Fruit fly (Drosophila melanogaster) whole organism, embryonic: ENCODE measurements around the gene kri.

ENCODE experiments used
- CG10959 ChIP-seq: fragments of 200-800 bp; sonication (Bioruptor generic); IDR thresholded peaks from 2 replicates; pipeline ENCODE4 v1.3.6; 2022; ENCODE audit warnings: missing biosample characterization, missing genetic modification characterization
- CG12391 ChIP-seq: fragments of 200-800 bp; sonication (Bioruptor generic); optimal IDR thresholded peaks from 3 replicates; lab custom pipeline; 2018; ENCODE audit warnings: missing biosample characterization, mild to moderate bottlenecking, missing genetic modification characterization, moderate library complexity
- CG15479 ChIP-seq: fragments of 200-800 bp; sonication (Bioruptor generic); optimal IDR thresholded peaks from 3 replicates; lab custom pipeline; 2019; ENCODE audit warnings: missing biosample characterization, mild to moderate bottlenecking, missing genetic modification characterization, moderate library complexity
- CG15696 ChIP-seq: fragments of 200-800 bp; sonication (Bioruptor generic); optimal IDR thresholded peaks from 2 replicates; lab custom pipeline; 2019; ENCODE audit warnings: missing biosample characterization, mild to moderate bottlenecking, missing genetic modification characterization, moderate library complexity
- CG2875 ChIP-seq: fragments of 200-800 bp; sonication (Bioruptor generic); optimal IDR thresholded peaks from 2 replicates; lab custom pipeline; 2017; ENCODE audit warnings: missing biosample characterization, mild to moderate bottlenecking, missing genetic modification characterization, missing genetic modification reagents
- CG31365 ChIP-seq: fragments of 200-800 bp; sonication (Bioruptor generic); optimal IDR thresholded peaks from 2 replicates; lab custom pipeline; 2018; ENCODE audit warnings: missing biosample characterization, mild to moderate bottlenecking, missing genetic modification characterization
- CG33557 ChIP-seq: fragments of 200-800 bp; sonication (Bioruptor generic); optimal IDR thresholded peaks from 2 replicates; lab custom pipeline; 2019; ENCODE audit warnings: missing biosample characterization, mild to moderate bottlenecking, missing genetic modification characterization, moderate library complexity
- CG4404 ChIP-seq: fragments of 200-800 bp; sonication (Bioruptor generic); IDR thresholded peaks from 2 replicates; pipeline ENCODE4 v1.3.6; 2022; ENCODE audit warnings: missing biosample characterization, missing genetic modification characterization
- CG6689 ChIP-seq: fragments of 200-800 bp; sonication (Bioruptor generic); IDR thresholded peaks from 2 replicates; pipeline ENCODE4 v1.3.6; 2022; ENCODE audit warnings: missing biosample characterization, missing genetic modification characterization
- CG6813 ChIP-seq: fragments of 200-800 bp; sonication (Bioruptor generic); optimal IDR thresholded peaks from 2 replicates; lab custom pipeline; 2017; ENCODE audit warnings: missing biosample characterization, missing genetic modification characterization, mild to moderate bottlenecking, moderate library complexity, missing genetic modification reagents
- CG8944 ChIP-seq: fragments of 200-800 bp; sonication (Bioruptor generic); optimal IDR thresholded peaks from 3 replicates; lab custom pipeline; 2016; ENCODE audit warnings: missing biosample characterization, missing genetic modification characterization
- Drgx ChIP-seq: fragments of 200-800 bp; sonication (Bioruptor generic); IDR thresholded peaks from 2 replicates; pipeline ENCODE4 v1.3.6; 2022; ENCODE audit warnings: missing biosample characterization, missing genetic modification characterization
- H15 ChIP-seq: fragments of 200-800 bp; sonication (Bioruptor generic); IDR thresholded peaks from 3 replicates; pipeline ENCODE4 v1.3.6; 2022; ENCODE audit warnings: missing biosample characterization, missing genetic modification characterization
- Hmr ChIP-seq: fragments of 200-800 bp; sonication (Bioruptor generic); optimal IDR thresholded peaks from 3 replicates; lab custom pipeline; 2017; ENCODE audit warnings: mild to moderate bottlenecking, missing biosample characterization, missing genetic modification reagents, missing genetic modification characterization
- Lim3 ChIP-seq: fragments of 200-800 bp; sonication (Bioruptor generic); IDR thresholded peaks from 2 replicates; pipeline ENCODE4 v1.3.6; 2022; ENCODE audit warnings: missing biosample characterization, missing genetic modification characterization
- Sry-β ChIP-seq: fragments of 200-800 bp; sonication (Bioruptor generic); optimal IDR thresholded peaks from 2 replicates; lab custom pipeline; 2018; ENCODE audit warnings: missing biosample characterization, mild to moderate bottlenecking, missing genetic modification characterization, moderate library complexity
- Ssrp ChIP-seq: fragments of 200-800 bp; sonication (Bioruptor generic); optimal IDR thresholded peaks from 2 replicates; lab custom pipeline; 2018; ENCODE audit warnings: missing biosample characterization, mild to moderate bottlenecking, missing genetic modification characterization, moderate library complexity
- Xbp1 ChIP-seq: fragments of 200-800 bp; sonication (Bioruptor generic); optimal IDR thresholded peaks from 3 replicates; lab custom pipeline; 2016; ENCODE audit warnings: missing biosample characterization, mild to moderate bottlenecking, missing genetic modification characterization
- ara ChIP-seq: fragments of 200-800 bp; sonication (Bioruptor generic); IDR thresholded peaks from 2 replicates; pipeline ENCODE4 v1.3.6; 2022; ENCODE audit warnings: missing biosample characterization, missing genetic modification characterization
- bsh ChIP-seq, 2 experiments: fragments of 200-800 bp; sonication (Bioruptor generic); optimal IDR thresholded peaks; 2 replicates each; lab custom pipeline; 2017 to 2018; ENCODE audit warnings: mild to moderate bottlenecking in 2 of 2, missing biosample characterization in 2 of 2, missing genetic modification characterization in 2 of 2, moderate library complexity in 1 of 2
- chif ChIP-seq, 2 experiments: fragments of 200-800 bp; sonication (Bioruptor generic); optimal IDR thresholded peaks; 3 replicates each; lab custom pipeline; 2016; ENCODE audit warnings: missing biosample characterization in 2 of 2, missing genetic modification characterization in 2 of 2
- chn ChIP-seq: fragments of 200-800 bp; sonication (Bioruptor generic); optimal IDR thresholded peaks from 2 replicates; lab custom pipeline; 2016; ENCODE audit warnings: missing biosample characterization, missing genetic modification characterization
- ci ChIP-seq: fragments of 200-800 bp; sonication (Bioruptor generic); IDR thresholded peaks from 3 replicates; pipeline ENCODE4 v1.3.6; 2022; ENCODE audit warnings: missing biosample characterization, missing genetic modification characterization
- dm ChIP-seq: fragments of 200-800 bp; sonication (Bioruptor generic); optimal IDR thresholded peaks from 3 replicates; lab custom pipeline; 2016; ENCODE audit warnings: missing biosample characterization, missing genetic modification characterization
- dmrt11E ChIP-seq: fragments of 200-800 bp; sonication (Bioruptor generic); optimal IDR thresholded peaks from 3 replicates; lab custom pipeline; 2018; ENCODE audit warnings: missing biosample characterization, mild to moderate bottlenecking, missing genetic modification characterization, moderate library complexity
- dmrt99B ChIP-seq: fragments of 200-800 bp; sonication (Bioruptor generic); optimal IDR thresholded peaks from 2 replicates; lab custom pipeline; 2018; ENCODE audit warnings: missing biosample characterization, mild to moderate bottlenecking, missing genetic modification characterization, moderate library complexity
- dpn ChIP-seq, 2 experiments: fragments of 200-800 bp; sonication (Bioruptor generic); optimal IDR thresholded peaks; 3 replicates each; lab custom pipeline; 2016; ENCODE audit warnings: missing biosample characterization in 2 of 2, missing genetic modification characterization in 2 of 2
- gem ChIP-seq: fragments of 200-800 bp; sonication (Bioruptor generic); optimal IDR thresholded peaks from 2 replicates; lab custom pipeline; 2019; ENCODE audit warnings: missing biosample characterization, mild to moderate bottlenecking, missing genetic modification characterization, moderate library complexity
- hkb ChIP-seq, 2 experiments: fragments of 200-800 bp in 1 of 2; fragments of >200 bp in 1 of 2; sonication (Bioruptor generic) in 1 of 2; IDR thresholded peaks in 1 of 2; optimal IDR thresholded peaks in 1 of 2; 2 replicates each; pipeline versions ENCODE4 v1.3.6 to Lab custom; 2017 to 2022; ENCODE audit warnings: missing biosample characterization in 1 of 2, missing genetic modification characterization in 1 of 2
- klu ChIP-seq: fragments of 200-800 bp; sonication (Bioruptor generic); IDR thresholded peaks from 2 replicates; pipeline ENCODE4 v1.3.6; 2022; ENCODE audit warnings: missing biosample characterization, missing genetic modification characterization
- lmd ChIP-seq: fragments of 200-800 bp; sonication (Bioruptor generic); IDR thresholded peaks from 2 replicates; pipeline ENCODE4 v1.3.6; 2022; ENCODE audit warnings: missing biosample characterization, missing genetic modification characterization
- lola ChIP-seq, 3 experiments: fragments of >200 bp in 2 of 3; fragments of 200-800 bp in 1 of 3; sonication (Bioruptor generic) in 1 of 3; optimal IDR thresholded peaks; 2 replicates each; lab custom pipeline; 2017 to 2019; ENCODE audit warnings: missing biosample characterization in 3 of 3, missing genetic modification characterization in 3 of 3, mild to moderate bottlenecking in 1 of 3, moderate library complexity in 1 of 3
- nmo ChIP-seq: fragments of 200-800 bp; sonication (Bioruptor generic); optimal IDR thresholded peaks from 2 replicates; lab custom pipeline; 2018; ENCODE audit warnings: missing biosample characterization, mild to moderate bottlenecking, missing genetic modification characterization, moderate library complexity
- phol ChIP-seq: fragments of 200-800 bp; sonication (Bioruptor generic); optimal IDR thresholded peaks from 3 replicates; lab custom pipeline; 2018; ENCODE audit warnings: missing biosample characterization, mild to moderate bottlenecking, missing genetic modification characterization, moderate library complexity
- row ChIP-seq: fragments of 200-800 bp; sonication (Bioruptor generic); IDR thresholded peaks from 3 replicates; pipeline ENCODE4 v1.3.6; 2022; ENCODE audit warnings: missing biosample characterization, missing genetic modification characterization
- sd ChIP-seq: fragments of 200-800 bp; sonication (Bioruptor generic); optimal IDR thresholded peaks from 3 replicates; lab custom pipeline; 2018; ENCODE audit warnings: missing biosample characterization, mild to moderate bottlenecking, missing genetic modification characterization, moderate library complexity
- sens-2 ChIP-seq: fragments of 200-800 bp; sonication (Bioruptor generic); IDR thresholded peaks from 2 replicates; pipeline ENCODE4 v1.3.6; 2022; ENCODE audit warnings: missing biosample characterization, missing genetic modification characterization
- seq ChIP-seq: fragments of 200-800 bp; sonication (Bioruptor generic); IDR thresholded peaks from 2 replicates; pipeline ENCODE4 v1.3.6; 2022; ENCODE audit warnings: missing biosample characterization, missing genetic modification characterization
- sisA ChIP-seq: fragments of 200-800 bp; sonication (Bioruptor generic); IDR thresholded peaks from 2 replicates; pipeline ENCODE4 v1.3.6; 2022; ENCODE audit warnings: missing biosample characterization, missing genetic modification characterization
- stc ChIP-seq: fragments of 200-800 bp; sonication (Bioruptor generic); IDR thresholded peaks from 2 replicates; pipeline ENCODE4 v1.3.6; 2022; ENCODE audit warnings: missing biosample characterization, missing genetic modification characterization
- unpg ChIP-seq: fragments of 200-800 bp; sonication (Bioruptor generic); optimal IDR thresholded peaks from 3 replicates; lab custom pipeline; 2018; ENCODE audit warnings: missing biosample characterization, mild to moderate bottlenecking, missing genetic modification characterization, moderate library complexity
- wdn ChIP-seq: fragments of 200-800 bp; sonication (Bioruptor generic); IDR thresholded peaks from 2 replicates; pipeline ENCODE4 v1.3.6; 2022; ENCODE audit warnings: missing biosample characterization, missing genetic modification characterization
- zf30C ChIP-seq: fragments of 200-800 bp; sonication (Bioruptor generic); optimal IDR thresholded peaks from 3 replicates; lab custom pipeline; 2018; ENCODE audit warnings: missing biosample characterization, mild to moderate bottlenecking, missing genetic modification characterization
- zfh1 ChIP-seq: fragments of 200-800 bp; sonication (Bioruptor generic); IDR thresholded peaks from 3 replicates; pipeline ENCODE4 v1.3.6; 2022; ENCODE audit warnings: missing biosample characterization, missing genetic modification characterization

The kri gene

dm6 chr3L:5834245-5834644, 23.5 kb downstream of the kri start (continued):
- TF ChIP-seq H15 (0 out of 3 replicates have a peak, but pooled peaks have one; percentile 23), seq (GFP tag; lab: Robert Waterston, UW) (no peak), dpn (GFP tag; optimal IDR thresholded peaks at IDR 0.05; lab: Kevin White, UChicago) (peak in 1 of 2 experiments; percentile 33), dmrt11E (tag; lab: Kevin White, UChicago) (peak; percentile 40), Drgx (peak; percentile 96), sd (tag; lab: Kevin White, UChicago) (no peak), Hmr (GFP tag; lab: Kevin White, UChicago) (no peak), CG33557 (GFP tag; lab: Kevin White, UChicago) (no peak), unpg (GFP tag; lab: Kevin White, UChicago) (peak; percentile 14), dm (GFP tag; lab: Kevin White, UChicago) (no peak), gem (tag; lab: Kevin White, UChicago) (peak; percentile 31), lola (GFP tag; optimal IDR thresholded peaks at IDR 0.05; lab: Kevin White, UChicago) (no peak), zfh1 (GFP tag; lab: Robert Waterston, UW) (0 out of 3 replicates have a peak, but pooled peaks have one; percentile 25), Ssrp (tag; lab: Kevin White, UChicago) (peak; percentile 3), CG10959 (GFP tag; lab: Robert Waterston, UW) (0 out of 2 replicates have a peak, but pooled peaks have one; percentile 17), Lim3 (GFP tag; lab: Robert Waterston, UW) (no peak), sens-2 (peak; percentile 38; the same call in 1 of the 2 replicates), CG15479 (no peak), CG6689 (GFP tag; lab: Robert Waterston, UW) (peak; percentile 32; the same call in 1 of the 2 replicates), CG2875 (peak; percentile 2), chn (GFP tag; lab: Kevin White, UChicago) (peak; percentile 16), lmd (GFP tag; lab: Robert Waterston, UW) (peak; percentile 39; the same call in 1 of the 2 replicates), phol (tag; lab: Kevin White, UChicago) (peak; percentile 3), Sry-β (no peak), CG31365 (tag; lab: Kevin White, UChicago) (no peak), CG6813 (no peak), CG8944 (GFP tag; lab: Kevin White, UChicago) (peak; percentile 26), sisA (GFP tag; lab: Robert Waterston, UW) (peak; percentile 36; the same call in 1 of the 2 replicates), CG4404 (GFP tag; lab: Robert Waterston, UW) (no peak), ci (GFP tag; lab: Robert Waterston, UW) (peak; percentile 61), dmrt99B (tag; lab: Kevin White, UChicago) (peak; percentile 24), Xbp1 (GFP tag; lab: Kevin White, UChicago) (peak; percentile 37), CG12391 (tag; lab: Kevin White, UChicago) (peak; percentile 8), chif (GFP tag; optimal IDR thresholded peaks at IDR 0.05; lab: Kevin White, UChicago) (peak; percentile 39 to 42), wdn (no peak), bsh (GFP tag; optimal IDR thresholded peaks at IDR 0.05; lab: Kevin White, UChicago) (peak; percentile 58 to 79), CG15696 (tag; lab: Kevin White, UChicago) (no peak), zf30C (GFP tag; lab: Kevin White, UChicago) (peak; percentile 22), klu (GFP tag; lab: Robert Waterston, UW) (no peak), row (peak; percentile 43), hkb (optimal IDR thresholded peaks at IDR 0.05; lab: Kevin White, UChicago) (no peak), hkb (GFP tag; IDR thresholded peaks at IDR 0.05; lab: Robert Waterston, UW) (peak; percentile 25; the same call in 1 of the 2 replicates), stc (GFP tag; lab: Robert Waterston, UW) (no peak), ara (GFP tag; lab: Robert Waterston, UW) (peak; percentile 43; the same call in 1 of the 2 replicates), nmo (GFP tag; lab: Kevin White, UChicago) (peak; percentile 18)
